Fruit fly (Drosophila melanogaster) whole organism, wandering third instar larva: ENCODE data around the gene CG46270.

Experiments used
- Abd-B ChIP-seq: fragments of >200 bp; optimal IDR thresholded peaks from 2 replicates; lab custom pipeline; 2017; ENCODE audit warnings: missing biosample characterization, missing genetic modification characterization
- CG32264 ChIP-seq: fragments of 200-800 bp; sonication (Bioruptor generic); optimal IDR thresholded peaks from 2 replicates; lab custom pipeline; 2016; ENCODE audit warnings: missing biosample characterization, missing genetic modification characterization
- CG9705 ChIP-seq: fragments of 200-800 bp; sonication (Bioruptor generic); optimal IDR thresholded peaks from 2 replicates; lab custom pipeline; 2018; ENCODE audit warnings: missing biosample characterization, mild to moderate bottlenecking, missing genetic modification characterization
- CrebA ChIP-seq: fragments of 200-800 bp; sonication (Bioruptor generic); optimal IDR thresholded peaks from 2 replicates; lab custom pipeline; 2016; ENCODE audit warnings: missing biosample characterization, mild to moderate bottlenecking, missing genetic modification characterization, borderline replicate concordance
- Dfd ChIP-seq: fragments of >200 bp; optimal IDR thresholded peaks from 2 replicates; lab custom pipeline; 2017; ENCODE audit warnings: missing biosample characterization, missing genetic modification characterization
- Dif ChIP-seq: fragments of 200-275, 200-300 bp; sonication (Bioruptor generic); optimal IDR thresholded peaks from 2 replicates; lab custom pipeline; 2018; ENCODE audit warnings: missing biosample characterization, missing genetic modification characterization; ENCODE audit not compliant: partially characterized antibody
- GATAd ChIP-seq: sonication (Bioruptor generic); optimal IDR thresholded peaks from 2 replicates; lab custom pipeline; 2016; ENCODE audit warnings: missing biosample characterization, missing genetic modification characterization
- Hr78 ChIP-seq: fragments of >200 bp; optimal IDR thresholded peaks from 2 replicates; lab custom pipeline; 2017; ENCODE audit warnings: missing biosample characterization, missing genetic modification characterization
- Hr83 ChIP-seq: fragments of 200-300 bp; sonication (Bioruptor generic); optimal IDR thresholded peaks from 2 replicates; lab custom pipeline; 2016; ENCODE audit warnings: missing biosample characterization, mild to moderate bottlenecking, missing genetic modification characterization, moderate library complexity; ENCODE audit not compliant: poor library complexity, severe bottlenecking
- Jra ChIP-seq: sonication (Bioruptor generic); optimal IDR thresholded peaks from 2 replicates; lab custom pipeline; 2016; ENCODE audit warnings: missing biosample characterization, missing genetic modification characterization
- Mio ChIP-seq: sonication (Bioruptor generic); optimal IDR thresholded peaks from 2 replicates; lab custom pipeline; 2016; ENCODE audit warnings: missing biosample characterization, missing genetic modification characterization
- Myc ChIP-seq: fragments of >200 bp; optimal IDR thresholded peaks from 2 replicates; lab custom pipeline; 2017
- N ChIP-seq: fragments of >200 bp; optimal IDR thresholded peaks from 2 replicates; lab custom pipeline; 2018; ENCODE audit warnings: missing biosample characterization, missing external identifiers, missing genetic modification characterization
- OdsH ChIP-seq: fragments of 200-800 bp; sonication (Bioruptor generic); optimal IDR thresholded peaks from 2 replicates; lab custom pipeline; 2016; ENCODE audit warnings: missing biosample characterization, mild to moderate bottlenecking, missing genetic modification characterization
- Rel ChIP-seq, 2 experiments: fragments of 200-800 bp; sonication (Bioruptor generic) in 1 of 2; optimal IDR thresholded peaks; 2 replicates in 1 of 2; 3 replicates in 1 of 2; lab custom pipeline; 2016 to 2019; ENCODE audit warnings: mild to moderate bottlenecking in 2 of 2, missing biosample characterization in 2 of 2, missing genetic modification characterization in 2 of 2, moderate library complexity in 1 of 2
- Sp1 ChIP-seq: fragments of 200-800 bp; sonication (Bioruptor generic); optimal IDR thresholded peaks from 3 replicates; lab custom pipeline; 2019; ENCODE audit warnings: missing biosample characterization, mild to moderate bottlenecking, missing genetic modification characterization, moderate library complexity
- Vsx2 ChIP-seq: fragments of 200-300, 225-300 bp; sonication (Bioruptor generic); optimal IDR thresholded peaks from 2 replicates; lab custom pipeline; 2018; ENCODE audit warnings: missing biosample characterization, missing genetic modification characterization; ENCODE audit not compliant: partially characterized antibody
- br ChIP-seq: fragments of 200-800 bp; sonication (Bioruptor generic); optimal IDR thresholded peaks from 2 replicates; lab custom pipeline; 2016; ENCODE audit warnings: missing biosample characterization, missing genetic modification characterization
- brk ChIP-seq: fragments of 200-800 bp; sonication (Bioruptor generic); optimal IDR thresholded peaks from 2 replicates; lab custom pipeline; 2016; ENCODE audit warnings: missing biosample characterization, mild to moderate bottlenecking, missing genetic modification characterization
- dl ChIP-seq, 2 experiments: fragments of 175-275, 200-275 bp in 1 of 2; fragments of 200-275 bp in 1 of 2; sonication (Bioruptor generic); optimal IDR thresholded peaks; lab custom pipeline; 2018; ENCODE audit warnings: mild to moderate bottlenecking in 2 of 2, missing biosample characterization in 2 of 2, missing genetic modification characterization in 2 of 2, moderate library complexity in 2 of 2; ENCODE audit not compliant: partially characterized antibody in 2 of 2, insufficient read depth in 1 of 2
- dmrt93B ChIP-seq: fragments of 200-800 bp; sonication (Bioruptor generic); optimal IDR thresholded peaks from 2 replicates; lab custom pipeline; 2018; ENCODE audit warnings: missing biosample characterization, mild to moderate bottlenecking, missing genetic modification characterization
- dsf ChIP-seq: sonication (Bioruptor generic); optimal IDR thresholded peaks from 2 replicates; lab custom pipeline; 2016; ENCODE audit warnings: missing biosample characterization, missing genetic modification characterization, borderline replicate concordance
- ey ChIP-seq: fragments of 200-800 bp; sonication (Bioruptor generic); optimal IDR thresholded peaks from 2 replicates; lab custom pipeline; 2016; ENCODE audit warnings: missing biosample characterization, missing genetic modification characterization
- foxo ChIP-seq, 2 experiments: fragments of 200-800 bp; sonication (Bioruptor generic); optimal IDR thresholded peaks; 2 replicates in 1 of 2; 3 replicates in 1 of 2; lab custom pipeline; 2016 to 2017; ENCODE audit warnings: missing biosample characterization in 2 of 2, missing genetic modification characterization in 2 of 2
- fru ChIP-seq: fragments of 200-800 bp; sonication (Bioruptor generic); optimal IDR thresholded peaks from 3 replicates; lab custom pipeline; 2016; ENCODE audit warnings: missing biosample characterization, mild to moderate bottlenecking, missing genetic modification characterization
- h ChIP-seq: fragments of 200-800 bp; sonication (Bioruptor generic); optimal IDR thresholded peaks from 3 replicates; lab custom pipeline; 2016; ENCODE audit warnings: missing biosample characterization, mild to moderate bottlenecking, missing genetic modification characterization
- lola ChIP-seq: fragments of >200 bp; optimal IDR thresholded peaks from 2 replicates; lab custom pipeline; 2017; ENCODE audit warnings: missing biosample characterization, missing genetic modification characterization
- pan ChIP-seq: fragments of >200 bp; optimal IDR thresholded peaks from 2 replicates; lab custom pipeline; 2017
- psq ChIP-seq: fragments of 200-800 bp; sonication (Bioruptor generic); optimal IDR thresholded peaks from 3 replicates; lab custom pipeline; 2017; ENCODE audit warnings: missing biosample characterization, mild to moderate bottlenecking, missing genetic modification characterization, moderate library complexity
- rgr ChIP-seq: fragments of 200-800 bp; sonication (Bioruptor generic); optimal IDR thresholded peaks from 3 replicates; lab custom pipeline; 2016; ENCODE audit warnings: missing biosample characterization, mild to moderate bottlenecking, missing genetic modification characterization
- sage ChIP-seq: fragments of 200-800 bp; sonication (Bioruptor generic); optimal IDR thresholded peaks from 2 replicates; lab custom pipeline; 2016; ENCODE audit warnings: missing biosample characterization, mild to moderate bottlenecking, missing genetic modification characterization
- sv ChIP-seq: fragments of 200-800 bp; sonication (Bioruptor generic); optimal IDR thresholded peaks from 3 replicates; lab custom pipeline; 2016; ENCODE audit warnings: missing biosample characterization, missing genetic modification characterization
- tai ChIP-seq: sonication (Bioruptor generic); optimal IDR thresholded peaks from 2 replicates; lab custom pipeline; 2016; ENCODE audit warnings: missing biosample characterization, missing genetic modification characterization
- usp ChIP-seq: fragments of >200 bp; optimal IDR thresholded peaks from 2 replicates; lab custom pipeline; 2017; ENCODE audit warnings: missing biosample characterization, missing genetic modification characterization
- woc ChIP-seq: sonication (Bioruptor generic); optimal IDR thresholded peaks from 2 replicates; lab custom pipeline; 2016; ENCODE audit warnings: missing biosample characterization, mild to moderate bottlenecking, missing genetic modification characterization

Gene CG46270

dm6 chr3R:10393654-10394367, 34.4 kb downstream of the CG46270 start:
- no peak for TF ChIP-seq psq
- no peak for TF ChIP-seq Dif (GFP tag; lab: Kevin White, UChicago)
- TF ChIP-seq Hr78 (GFP tag; lab: Kevin White, UChicago): no peak
- TF ChIP-seq Mio (GFP tag; lab: Kevin White, UChicago): no peak
- TF ChIP-seq OdsH: peak; percentile 5
- TF ChIP-seq Jra (GFP tag; lab: Kevin White, UChicago): peak; percentile 13
- TF ChIP-seq dl (GFP tag; optimal IDR thresholded peaks at IDR 0.05; lab: Kevin White, UChicago; ENCODE audit: insufficient read depth in 1 of 2, partially characterized antibody in 2 of 2): peak; percentile 43 to 59
- TF ChIP-seq ey (GFP tag; lab: Kevin White, UChicago): peak; percentile 3
- TF ChIP-seq Dfd (GFP tag; lab: Kevin White, UChicago): no peak
- TF ChIP-seq br: no peak
- TF ChIP-seq Myc (lab: Kevin White, UChicago): no peak
- no peak for TF ChIP-seq GATAd (GFP tag; lab: Kevin White, UChicago)
- TF ChIP-seq brk (GFP tag; lab: Kevin White, UChicago): no peak
- no peak for TF ChIP-seq sage (GFP tag; lab: Kevin White, UChicago)
- no peak for TF ChIP-seq CG9705 (GFP tag; lab: Kevin White, UChicago)
- TF ChIP-seq Rel (GFP tag; optimal IDR thresholded peaks at IDR 0.05; lab: Kevin White, UChicago): no peak
- TF ChIP-seq Rel (tag; optimal IDR thresholded peaks at IDR 0.05; lab: Kevin White, UChicago): peak; percentile 60
- peak; percentile 56 for TF ChIP-seq sv (GFP tag; lab: Kevin White, UChicago)
- TF ChIP-seq foxo (GFP tag; optimal IDR thresholded peaks at IDR 0.05; lab: Kevin White, UChicago): no peak
- no peak for TF ChIP-seq CrebA
- TF ChIP-seq tai: peak; percentile 23
- no peak for TF ChIP-seq pan (lab: Kevin White, UChicago)
- no peak for TF ChIP-seq fru (GFP tag; lab: Kevin White, UChicago)
- TF ChIP-seq h (GFP tag; lab: Kevin White, UChicago): no peak
- no peak for TF ChIP-seq usp (GFP tag; lab: Kevin White, UChicago)
- TF ChIP-seq dmrt93B (GFP tag; lab: Kevin White, UChicago): no peak

DNA sequence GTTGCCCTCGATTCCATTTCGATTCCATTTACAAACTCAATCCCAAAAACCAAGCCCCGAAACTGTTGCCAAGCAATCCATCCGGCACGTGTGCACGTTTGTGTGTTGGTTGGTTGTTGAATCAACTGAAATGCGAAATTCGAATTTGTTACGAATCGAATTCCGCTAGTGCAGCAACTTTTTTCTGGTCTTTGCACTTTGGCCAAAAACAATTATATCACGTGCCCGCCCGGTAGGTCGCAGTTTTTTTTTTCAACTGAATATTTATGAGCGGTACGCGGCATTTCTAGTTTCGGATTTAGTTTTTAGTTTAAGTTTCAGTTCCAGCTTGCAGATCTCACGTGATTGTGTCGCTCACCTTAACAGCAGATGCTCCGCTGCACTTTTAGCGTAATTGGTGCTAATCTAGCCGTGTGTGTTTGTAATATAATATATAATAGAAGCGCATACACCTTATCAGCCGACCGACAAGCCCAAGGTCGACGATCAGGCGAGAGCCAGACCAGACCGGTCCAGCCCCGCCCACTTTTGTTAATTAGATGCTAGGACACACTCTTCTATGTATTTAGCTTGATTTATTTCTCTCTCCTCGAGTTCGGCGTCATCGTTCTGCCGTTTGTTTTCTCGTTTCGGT, 35.1 kb downstream of the CG46270 start:
- no peak for TF ChIP-seq Dfd (GFP tag; lab: Kevin White, UChicago)
- TF ChIP-seq Rel (GFP tag; optimal IDR thresholded peaks at IDR 0.05; lab: Kevin White, UChicago): no peak
- TF ChIP-seq Rel (tag; optimal IDR thresholded peaks at IDR 0.05; lab: Kevin White, UChicago): peak; percentile 12
- TF ChIP-seq CG32264 (GFP tag; lab: Kevin White, UChicago): no peak

DNA sequence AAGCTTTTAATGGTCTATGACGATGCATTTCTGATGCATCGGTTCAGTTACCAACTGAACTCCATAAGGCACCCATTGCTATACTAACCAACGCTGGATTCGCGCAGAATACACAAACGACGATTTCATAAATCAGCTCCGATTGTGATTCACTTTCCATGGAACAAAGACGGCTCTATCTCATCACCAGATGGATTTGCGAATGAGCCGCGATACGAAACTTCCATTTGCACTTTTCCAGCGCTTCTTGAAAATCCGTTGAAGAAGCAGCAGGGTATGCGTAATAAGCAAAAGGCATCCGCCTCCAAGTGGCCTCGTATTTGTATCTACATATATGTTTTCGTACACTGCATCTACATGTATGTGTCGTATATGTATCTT, 35.7 kb downstream of the CG46270 start:
- TF ChIP-seq Abd-B (no peak), Hr83 (peak; percentile 16), Rel (GFP tag; optimal IDR thresholded peaks at IDR 0.05; lab: Kevin White, UChicago) (no peak), Rel (tag; optimal IDR thresholded peaks at IDR 0.05; lab: Kevin White, UChicago) (peak; percentile 38)

DNA sequence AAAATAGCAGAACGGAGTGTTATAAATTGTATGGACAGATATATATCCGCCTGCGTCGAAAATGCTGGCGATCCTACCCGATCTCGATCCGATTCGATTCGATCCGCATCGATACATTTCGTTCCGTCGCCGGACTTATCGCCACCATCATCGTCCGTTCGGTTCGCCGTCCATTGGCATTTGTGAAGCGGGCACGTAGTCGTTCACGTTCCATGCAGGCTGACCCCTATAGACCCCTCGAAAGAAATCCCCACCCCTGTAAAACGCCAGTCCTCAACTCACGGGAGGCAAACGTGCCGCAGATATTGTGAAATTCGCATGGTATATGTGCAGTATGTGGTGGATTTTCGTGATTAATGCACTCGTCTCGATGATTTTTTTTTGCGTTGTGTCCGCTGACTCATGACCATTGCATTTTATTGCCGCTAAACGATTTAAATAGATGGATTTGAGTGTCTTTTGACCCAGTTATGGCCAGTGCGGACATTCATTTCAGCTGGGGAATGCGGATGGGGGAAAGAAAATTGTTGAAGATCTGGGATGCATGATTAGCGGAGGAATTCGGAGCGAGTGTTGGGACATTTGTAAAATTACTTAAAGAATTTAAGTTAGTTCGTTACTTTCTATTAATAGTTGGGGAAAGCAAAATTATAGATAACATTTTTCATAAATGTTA, 36.2 kb downstream of the CG46270 start:
- TF ChIP-seq Rel (GFP tag; optimal IDR thresholded peaks at IDR 0.05; lab: Kevin White, UChicago) (no peak), Rel (tag; optimal IDR thresholded peaks at IDR 0.05; lab: Kevin White, UChicago) (peak; percentile 97), h (GFP tag; lab: Kevin White, UChicago) (peak; percentile 14), lola (GFP tag; lab: Kevin White, UChicago) (no peak), Jra (GFP tag; lab: Kevin White, UChicago) (no peak), dsf (GFP tag; lab: Kevin White, UChicago) (no peak), tai (no peak), psq (no peak), usp (GFP tag; lab: Kevin White, UChicago) (no peak), Mio (GFP tag; lab: Kevin White, UChicago) (no peak), OdsH (no peak), CrebA (no peak), Dif (GFP tag; lab: Kevin White, UChicago) (no peak), pan (lab: Kevin White, UChicago) (no peak), ey (GFP tag; lab: Kevin White, UChicago) (no peak), Hr83 (no peak), sage (GFP tag; lab: Kevin White, UChicago) (no peak), rgr (GFP tag; lab: Kevin White, UChicago) (no peak), dl (GFP tag; optimal IDR thresholded peaks at IDR 0.05; lab: Kevin White, UChicago; ENCODE audit: insufficient read depth in 1 of 2, partially characterized antibody in 2 of 2) (no peak), foxo (GFP tag; optimal IDR thresholded peaks at IDR 0.05; lab: Kevin White, UChicago) (no peak), sv (GFP tag; lab: Kevin White, UChicago) (no peak), br (peak; percentile 42), Abd-B (no peak), Dfd (GFP tag; lab: Kevin White, UChicago) (no peak), Vsx2 (no peak), Sp1 (peak; percentile 6), Hr78 (GFP tag; lab: Kevin White, UChicago) (no peak), woc (GFP tag; lab: Kevin White, UChicago) (no peak), CG9705 (GFP tag; lab: Kevin White, UChicago) (no peak), N (GFP tag; lab: Kevin White, UChicago) (no peak)
